Worm (Caenorhabditis elegans) whole organism, L1 larva: Measurements from ENCODE around the gene lgc-15.

Experiments
- C04F5.9 ChIP-seq: sonication (generic microtip); optimal IDR thresholded peaks from 2 replicates; lab custom pipeline; 2016; ENCODE audit warnings: missing genetic modification characterization, missing compliant biosample characterization
- C16A3.4 ChIP-seq: fragments of 150-350 bp; optimal IDR thresholded peaks from 2 replicates; lab custom pipeline; 2014; ENCODE audit warnings: missing biosample characterization, missing genetic modification characterization
- C34B4.2 ChIP-seq: sonication (generic microtip); optimal IDR thresholded peaks from 2 replicates; lab custom pipeline; 2017; ENCODE audit warnings: mild to moderate bottlenecking, missing genetic modification characterization, missing compliant biosample characterization
- Y116A8C.19 ChIP-seq: sonication (generic microtip); optimal IDR thresholded peaks from 2 replicates; lab custom pipeline; 2016; ENCODE audit warnings: missing compliant biosample characterization, missing genetic modification characterization, borderline replicate concordance
- aha-1 ChIP-seq: fragments of 150-350 bp; optimal IDR thresholded peaks from 2 replicates; lab custom pipeline; 2014; ENCODE audit warnings: missing biosample characterization, missing genetic modification characterization
- alr-1 ChIP-seq: fragments of 200-800 bp; sonication (Bioruptor generic); optimal IDR thresholded peaks from 2 replicates; lab custom pipeline; 2018; ENCODE audit warnings: borderline replicate concordance, mild to moderate bottlenecking, missing genetic modification characterization, missing compliant biosample characterization
- aly-2 ChIP-seq: fragments of 150-350 bp; optimal IDR thresholded peaks from 2 replicates; lab custom pipeline; 2014; ENCODE audit warnings: missing biosample characterization, missing genetic modification characterization
- ama-1 ChIP-seq: fragments of 150-350 bp; optimal IDR thresholded peaks from 2 replicates; lab custom pipeline; 2014
- ceh-63 ChIP-seq: fragments of 200-800 bp; sonication (Bioruptor generic); optimal IDR thresholded peaks from 2 replicates; lab custom pipeline; 2018; ENCODE audit warnings: mild to moderate bottlenecking, missing genetic modification characterization, missing compliant biosample characterization
- ces-1 ChIP-seq: fragments of 150-350 bp; optimal IDR thresholded peaks from 2 replicates; lab custom pipeline; 2014; ENCODE audit warnings: missing biosample characterization, missing genetic modification reagents, missing genetic modification characterization
- dpl-1 ChIP-seq, 3 experiments: fragments of 150-350 bp in 2 of 3; sonication (generic microtip) in 1 of 3; optimal IDR thresholded peaks; 2 replicates each; lab custom pipeline; 2014 to 2017; ENCODE audit warnings: missing biosample characterization in 3 of 3, missing genetic modification characterization in 3 of 3, missing genetic modification reagents in 3 of 3
- dsc-1 ChIP-seq: sonication (generic microtip); optimal IDR thresholded peaks from 2 replicates; lab custom pipeline; 2016; ENCODE audit warnings: mild to moderate bottlenecking, missing genetic modification characterization, missing compliant biosample characterization
- efl-1 ChIP-seq, 4 experiments: fragments of 150-350 bp; optimal IDR thresholded peaks in 3 of 4; peaks in 1 of 4; 1 replicate in 1 of 4; 2 replicates in 3 of 4; lab custom pipeline; 2014; ENCODE audit warnings: missing biosample characterization in 2 of 4, missing genetic modification characterization in 2 of 4, missing genetic modification reagents in 2 of 4
- egl-27 ChIP-seq, 2 experiments: fragments of 150-350 bp in 1 of 2; sonication (generic microtip); optimal IDR thresholded peaks; 3 replicates each; lab custom pipeline; 2017 to 2018; ENCODE audit warnings: missing biosample characterization in 2 of 2, missing genetic modification characterization in 2 of 2, missing genetic modification reagents in 2 of 2
- elt-2 ChIP-seq: sonication (generic microtip); optimal IDR thresholded peaks from 2 replicates; lab custom pipeline; 2016; ENCODE audit warnings: missing genetic modification characterization, mild to moderate bottlenecking, inconsistent platforms, missing compliant biosample characterization, missing genetic modification reagents
- ets-5 ChIP-seq: fragments of 200-800 bp; sonication (Bioruptor generic); IDR thresholded peaks from 2 replicates; pipeline ENCODE4 v1.3.6; 2022; ENCODE audit warnings: missing genetic modification characterization, missing compliant biosample characterization
- fkh-8 ChIP-seq: sonication (generic microtip); optimal IDR thresholded peaks from 2 replicates; lab custom pipeline; 2016; ENCODE audit warnings: mild to moderate bottlenecking, missing genetic modification characterization, missing compliant biosample characterization
- lin-13 ChIP-seq: fragments of 150-350 bp; optimal IDR thresholded peaks from 2 replicates; lab custom pipeline; 2014; ENCODE audit warnings: missing biosample characterization, missing genetic modification reagents, missing genetic modification characterization
- lin-14 ChIP-seq: fragments of 200-800 bp; sonication (Bioruptor generic); optimal IDR thresholded peaks from 2 replicates; lab custom pipeline; 2018; ENCODE audit warnings: mild to moderate bottlenecking, missing genetic modification characterization, moderate library complexity, missing compliant biosample characterization
- lin-15B ChIP-seq: fragments of 150-350 bp; sonication (generic microtip); optimal IDR thresholded peaks from 3 replicates; lab custom pipeline; 2014; ENCODE audit warnings: missing biosample characterization, missing genetic modification characterization
- lin-35 ChIP-seq, 2 experiments: fragments of 150-350 bp; optimal IDR thresholded peaks; 2 replicates each; lab custom pipeline; 2014; ENCODE audit warnings: missing biosample characterization in 2 of 2, missing genetic modification characterization in 2 of 2, missing genetic modification reagents in 2 of 2
- lin-39 ChIP-seq: fragments of 150-350 bp; optimal IDR thresholded peaks from 2 replicates; lab custom pipeline; 2014; ENCODE audit warnings: missing biosample characterization, missing genetic modification reagents, missing genetic modification characterization
- lir-3 ChIP-seq: sonication (generic microtip); optimal IDR thresholded peaks from 2 replicates; lab custom pipeline; 2016; ENCODE audit warnings: mild to moderate bottlenecking, missing genetic modification characterization, moderate library complexity, missing compliant biosample characterization; ENCODE audit not compliant: poor library complexity
- mab-9 ChIP-seq: fragments of 200-800 bp; sonication (Bioruptor generic); IDR thresholded peaks from 2 replicates; pipeline ENCODE4 v1.3.6; 2022; ENCODE audit warnings: missing genetic modification reagents, missing genetic modification characterization, missing compliant biosample characterization
- mep-1 ChIP-seq: fragments of 150-350 bp; optimal IDR thresholded peaks from 2 replicates; lab custom pipeline; 2014; ENCODE audit warnings: missing biosample characterization, missing genetic modification characterization
- nhr-11 ChIP-seq: fragments of 150-350 bp; optimal IDR thresholded peaks from 2 replicates; lab custom pipeline; 2014; ENCODE audit warnings: missing biosample characterization, missing genetic modification characterization
- nhr-19 ChIP-seq: fragments of 200-800 bp; sonication (Bioruptor generic); conservative IDR thresholded peaks from 2 replicates; pipeline ENCODE4 v1.3.6; 2022; ENCODE audit warnings: missing genetic modification characterization, missing compliant biosample characterization
- nhr-237 ChIP-seq: fragments of 150-350 bp; optimal IDR thresholded peaks from 2 replicates; lab custom pipeline; 2014; ENCODE audit warnings: missing biosample characterization, missing genetic modification characterization
- nhr-28 ChIP-seq: fragments of 150-350 bp; optimal IDR thresholded peaks from 2 replicates; lab custom pipeline; 2014; ENCODE audit warnings: missing biosample characterization, missing genetic modification characterization
- nhr-47 ChIP-seq: sonication (generic microtip); optimal IDR thresholded peaks from 2 replicates; lab custom pipeline; 2016; ENCODE audit warnings: mild to moderate bottlenecking, missing genetic modification characterization, moderate library complexity, missing compliant biosample characterization
- nhr-84 ChIP-seq: sonication (generic microtip); optimal IDR thresholded peaks from 2 replicates; lab custom pipeline; 2017; ENCODE audit warnings: missing biosample characterization, missing genetic modification characterization
- nhr-85 ChIP-seq: sonication (generic microtip); peaks from one replicate; lab custom pipeline; 2016; ENCODE audit warnings: missing genetic modification characterization, inconsistent platforms, missing compliant biosample characterization
- nhr-90 ChIP-seq: sonication (generic microtip); optimal IDR thresholded peaks from 2 replicates; lab custom pipeline; 2016; ENCODE audit warnings: mild to moderate bottlenecking, missing genetic modification characterization, missing compliant biosample characterization; ENCODE audit not compliant: poor library complexity
- pqm-1 ChIP-seq: sonication (generic microtip); optimal IDR thresholded peaks from 3 replicates; lab custom pipeline; 2017; ENCODE audit warnings: missing biosample characterization, missing genetic modification characterization
- sptf-1 ChIP-seq: fragments of 150-350 bp; optimal IDR thresholded peaks from 2 replicates; lab custom pipeline; 2014; ENCODE audit warnings: missing biosample characterization, missing genetic modification characterization
- unc-30 ChIP-seq: sonication (generic microtip); optimal IDR thresholded peaks from 2 replicates; lab custom pipeline; 2017; ENCODE audit warnings: missing biosample characterization, missing genetic modification characterization
- unc-98 ChIP-seq: fragments of 200-800 bp; sonication (Bioruptor generic); IDR thresholded peaks from 2 replicates; pipeline ENCODE4 v1.3.6; 2022; ENCODE audit warnings: missing genetic modification characterization, missing compliant biosample characterization
- xbp-1 ChIP-seq: sonication (generic microtip); optimal IDR thresholded peaks from 2 replicates; lab custom pipeline; 2016; ENCODE audit warnings: missing genetic modification characterization, missing compliant biosample characterization
- ztf-4 ChIP-seq: fragments of 150-350 bp; optimal IDR thresholded peaks from 2 replicates; lab custom pipeline; 2014; ENCODE audit warnings: missing biosample characterization, missing genetic modification characterization

Gene lgc-15

DNA sequence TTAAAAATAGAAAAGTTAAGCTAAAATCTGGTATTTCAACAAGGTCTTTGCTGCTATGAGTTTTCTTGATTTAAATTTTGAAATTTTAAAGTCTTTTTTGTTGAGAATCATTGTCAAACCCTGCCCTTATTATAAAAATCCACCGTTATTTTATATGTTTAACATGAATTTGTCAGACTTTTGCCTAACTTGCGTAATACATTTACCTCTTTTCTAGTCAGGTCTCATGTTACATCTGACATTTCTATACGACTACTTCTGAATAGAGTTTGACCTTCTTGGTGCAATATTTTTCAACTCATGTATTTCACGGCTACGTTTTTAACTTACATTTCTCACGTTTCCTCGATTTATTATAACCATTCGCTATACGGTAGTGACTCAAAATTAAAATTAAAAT, at the start of gene lgc-15:
lgc-15 (plus strand) TSS at position 301 of the 400 bp plus-strand sequence.
- TF ChIP-seq mep-1 (tag; lab: Kevin White, UChicago) (no peak), lin-39 (tag; lab: Kevin White, UChicago) (no peak), sptf-1 (tag; lab: Kevin White, UChicago) (no peak), ceh-63 (GFP tag; lab: Kevin White, UChicago) (no peak), ets-5 (GFP tag; lab: Robert Waterston, UW) (no peak), pqm-1 (tag; lab: Kevin White, UChicago) (no peak), ces-1 (no peak), nhr-84 (tag; lab: Kevin White, UChicago) (no peak), nhr-47 (no peak), lin-35 (GFP tag; optimal IDR thresholded peaks at IDR 0.05; lab: Kevin White, UChicago) (no peak), fkh-8 (tag; lab: Kevin White, UChicago) (no peak), C34B4.2 (no peak), nhr-237 (no peak), unc-30 (tag; lab: Kevin White, UChicago) (no peak), xbp-1 (no peak), lin-14 (GFP tag; lab: Kevin White, UChicago) (no peak), egl-27 (tag; optimal IDR thresholded peaks at IDR 0.05; lab: Kevin White, UChicago) (no peak), lir-3 (no peak), C04F5.9 (tag; lab: Kevin White, UChicago) (no peak)

DNA sequence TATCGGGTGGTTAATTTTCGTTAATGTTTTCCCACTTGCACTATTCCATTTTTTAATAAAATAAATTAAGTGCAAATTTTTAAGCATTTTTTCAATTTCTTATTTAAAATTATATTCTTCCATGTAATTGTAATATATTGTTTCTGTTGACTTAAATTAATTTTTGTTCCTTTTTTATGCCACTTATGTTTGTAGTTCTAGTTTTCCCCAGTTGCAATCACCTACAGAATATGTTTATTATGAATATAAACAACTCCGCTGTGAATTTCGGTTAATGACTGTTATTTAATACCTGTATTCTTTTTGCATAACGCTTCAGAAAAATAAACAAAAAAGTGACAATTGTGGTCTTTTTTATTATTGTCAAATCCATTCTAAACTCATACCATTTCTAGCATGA, 49.2 kb upstream of the lgc-15 start, which contains the start of gene lgc-23:
lgc-23 (plus strand) TSS at position 301 of the 400 bp plus-strand sequence.
- TF ChIP-seq lin-15B (tag; lab: Kevin White, UChicago), result no peak
- no peak for TF ChIP-seq nhr-47
- TF ChIP-seq ceh-63 (GFP tag; lab: Kevin White, UChicago), result no peak
- no peak for TF ChIP-seq nhr-19 (GFP tag; lab: Robert Waterston, UW)
- no peak for TF ChIP-seq nhr-85 (tag; lab: Kevin White, UChicago)
- no peak for TF ChIP-seq lin-13 (GFP tag; lab: Kevin White, UChicago)
- TF ChIP-seq Y116A8C.19 (tag; lab: Kevin White, UChicago), result no peak
- TF ChIP-seq ama-1, result no peak
- no peak for TF ChIP-seq fkh-8 (tag; lab: Kevin White, UChicago)
- no peak for TF ChIP-seq efl-1 (optimal IDR thresholded peaks at IDR 0.05; lab: Kevin White, UChicago)
- TF ChIP-seq efl-1 (GFP tag; optimal IDR thresholded peaks at IDR 0.05 in 1 of 2; lab: Kevin White, UChicago), result no peak
- no peak for TF ChIP-seq xbp-1
- no peak for TF ChIP-seq elt-2
- TF ChIP-seq unc-30 (tag; lab: Kevin White, UChicago), result no peak
- TF ChIP-seq aha-1 (tag; lab: Kevin White, UChicago), result no peak
- TF ChIP-seq nhr-90, result no peak
- TF ChIP-seq C16A3.4 (tag; lab: Kevin White, UChicago), result no peak
- TF ChIP-seq, all 84 proteins: peak for 0

ce11 chrX:12068250-12068649, 45.9 kb upstream of the lgc-15 start, which contains the start of gene lgc-24:
Gene lgc-24 (plus strand): TSS chrX:12068550.
- TF ChIP-seq fkh-8 (tag; lab: Kevin White, UChicago) (no peak), dpl-1 (GFP tag; optimal IDR thresholded peaks at IDR 0.05; lab: Kevin White, UChicago) (no peak), aly-2 (tag; lab: Kevin White, UChicago) (no peak), mab-9 (GFP tag; lab: Robert Waterston, UW) (no peak), unc-98 (GFP tag; lab: Robert Waterston, UW) (no peak), ztf-4 (tag; lab: Kevin White, UChicago) (no peak), nhr-90 (no peak), nhr-11 (tag; lab: Kevin White, UChicago) (no peak), lin-13 (GFP tag; lab: Kevin White, UChicago) (no peak), dsc-1 (tag; lab: Kevin White, UChicago) (no peak), nhr-28 (no peak), elt-2 (no peak), ama-1 (no peak), alr-1 (tag; lab: Kevin White, UChicago) (no peak)
